Worm (Caenorhabditis elegans) whole organism, L4 larva: ENCODE results near the gene hsp-16.2.

Source experiments
- T26A8.4 ChIP-seq: fragments of 200-800 bp; sonication (Bioruptor generic); IDR thresholded peaks from 2 replicates; pipeline ENCODE4 v1.3.6; 2022; ENCODE audit warnings: missing genetic modification characterization, missing compliant biosample characterization
- Y105C5A.15 ChIP-seq: fragments of 200-800 bp; sonication (Bioruptor generic); IDR thresholded peaks from 2 replicates; pipeline ENCODE4 v1.3.6; 2022; ENCODE audit warnings: missing genetic modification characterization, missing compliant biosample characterization
- Y48G9A.11 ChIP-seq: fragments of 200-800 bp; sonication (Bioruptor generic); IDR thresholded peaks from 2 replicates; pipeline ENCODE4 v1.3.6; 2022; ENCODE audit warnings: missing genetic modification reagents, missing genetic modification characterization, missing compliant biosample characterization
- ZK337.2 ChIP-seq: fragments of 200-800 bp; sonication (Bioruptor generic); IDR thresholded peaks from 2 replicates; pipeline ENCODE4 v1.3.6; 2022; ENCODE audit warnings: missing genetic modification reagents, missing genetic modification characterization, missing compliant biosample characterization
- aly-2 ChIP-seq: sonication (generic microtip); optimal IDR thresholded peaks from 2 replicates; lab custom pipeline; 2018; ENCODE audit warnings: missing biosample characterization, missing genetic modification characterization
- attf-4 ChIP-seq: sonication (generic microtip); optimal IDR thresholded peaks from 3 replicates; lab custom pipeline; 2017; ENCODE audit warnings: missing biosample characterization, missing genetic modification characterization
- ceh-20 ChIP-seq: fragments of 200-800 bp; sonication (Bioruptor generic); IDR thresholded peaks from 2 replicates; pipeline ENCODE4 v1.3.6; 2022; ENCODE audit warnings: missing genetic modification reagents, missing genetic modification characterization, missing compliant biosample characterization
- ctbp-1 ChIP-seq: fragments of 200-800 bp; sonication (Bioruptor generic); IDR thresholded peaks from 2 replicates; pipeline ENCODE4 v1.3.6; 2022; ENCODE audit warnings: missing genetic modification reagents, missing genetic modification characterization, missing compliant biosample characterization
- daf-16 ChIP-seq, 3 experiments: sonication (generic microtip); optimal IDR thresholded peaks; 2 replicates each; lab custom pipeline; 2016 to 2017; ENCODE audit warnings: missing genetic modification characterization in 3 of 3, missing genetic modification reagents in 3 of 3, mild to moderate bottlenecking in 2 of 3, missing compliant biosample characterization in 2 of 3, missing biosample characterization in 1 of 3, moderate library complexity in 1 of 3
- dpl-1 ChIP-seq: fragments of 150-350 bp; optimal IDR thresholded peaks from 2 replicates; lab custom pipeline; 2014; ENCODE audit warnings: missing biosample characterization, missing genetic modification reagents, missing genetic modification characterization
- dve-1 ChIP-seq: sonication (generic microtip); optimal IDR thresholded peaks from 2 replicates; lab custom pipeline; 2017; ENCODE audit warnings: antibody characterized with exemption, mild to moderate bottlenecking, missing genetic modification characterization, missing compliant biosample characterization; ENCODE audit not compliant: insufficient read depth
- fos-1 ChIP-seq: fragments of 150-350 bp; optimal IDR thresholded peaks from 2 replicates; lab custom pipeline; 2014; ENCODE audit warnings: missing biosample characterization, missing genetic modification characterization
- hif-1 ChIP-seq, 2 experiments: sonication (generic microtip); optimal IDR thresholded peaks; 2 replicates each; lab custom pipeline; 2016 to 2017; ENCODE audit warnings: missing compliant biosample characterization in 2 of 2, missing genetic modification characterization in 2 of 2, missing genetic modification reagents in 2 of 2, missing genotype in 2 of 2, mild to moderate bottlenecking in 1 of 2
- hlh-11 ChIP-seq: fragments of 200-800 bp; sonication (Bioruptor generic); optimal IDR thresholded peaks from 2 replicates; lab custom pipeline; 2018; ENCODE audit warnings: mild to moderate bottlenecking, missing genetic modification characterization, missing compliant biosample characterization
- hlh-30 ChIP-seq: sonication (generic microtip); optimal IDR thresholded peaks from 2 replicates; lab custom pipeline; 2017; ENCODE audit warnings: antibody characterized with exemption, mild to moderate bottlenecking, missing genetic modification characterization, missing compliant biosample characterization; ENCODE audit not compliant: insufficient read depth
- lim-7 ChIP-seq: fragments of 200-800 bp; sonication (Bioruptor generic); IDR thresholded peaks from 2 replicates; pipeline ENCODE4 v1.3.6; 2022; ENCODE audit warnings: missing genetic modification characterization, missing compliant biosample characterization
- lin-1 ChIP-seq: fragments of 200-800 bp; sonication (Bioruptor generic); IDR thresholded peaks from 2 replicates; pipeline ENCODE4 v1.3.6; 2022; ENCODE audit warnings: missing genetic modification reagents, missing genetic modification characterization, missing compliant biosample characterization
- lin-38 ChIP-seq: fragments of 200-800 bp; sonication (Bioruptor generic); IDR thresholded peaks from 2 replicates; pipeline ENCODE4 v1.3.6; 2022; ENCODE audit warnings: missing genetic modification reagents, missing genetic modification characterization, missing compliant biosample characterization
- lin-39 ChIP-seq: fragments of 150-350 bp; optimal IDR thresholded peaks from 2 replicates; lab custom pipeline; 2014; ENCODE audit warnings: missing biosample characterization, missing genetic modification reagents, missing genetic modification characterization
- lsy-2 ChIP-seq, 2 experiments: fragments of 150-350 bp in 1 of 2; sonication (generic microtip) in 1 of 2; optimal IDR thresholded peaks; 2 replicates each; lab custom pipeline; 2014 to 2017; ENCODE audit warnings: missing biosample characterization in 2 of 2, missing genetic modification characterization in 2 of 2
- madf-5 ChIP-seq, 2 experiments: fragments of 200-800 bp; sonication (Bioruptor generic); IDR thresholded peaks; 2 replicates each; pipeline ENCODE4 v1.3.6; 2022; ENCODE audit warnings: missing compliant biosample characterization in 2 of 2, missing genetic modification characterization in 2 of 2
- mdl-1 ChIP-seq, 2 experiments: fragments of 150-350 bp in 1 of 2; sonication (generic microtip) in 1 of 2; optimal IDR thresholded peaks; 2 replicates each; lab custom pipeline; 2014 to 2017; ENCODE audit warnings: missing biosample characterization in 2 of 2, missing genetic modification characterization in 2 of 2
- mep-1 ChIP-seq: fragments of 150-350 bp; sonication (generic microtip); optimal IDR thresholded peaks from 3 replicates; lab custom pipeline; 2014; ENCODE audit warnings: missing biosample characterization, missing genetic modification characterization
- mes-2 ChIP-seq: sonication (generic microtip); optimal IDR thresholded peaks from 2 replicates; lab custom pipeline; 2016; ENCODE audit warnings: missing genotype, mild to moderate bottlenecking, missing genetic modification characterization, missing compliant biosample characterization; ENCODE audit not compliant: poor library complexity, severe bottlenecking
- mxl-3 ChIP-seq: fragments of 200-800 bp; sonication (Bioruptor generic); optimal IDR thresholded peaks from 2 replicates; lab custom pipeline; 2018; ENCODE audit warnings: mild to moderate bottlenecking, missing genetic modification characterization, missing compliant biosample characterization
- nhr-102 ChIP-seq: sonication (generic microtip); optimal IDR thresholded peaks from 2 replicates; lab custom pipeline; 2016; ENCODE audit warnings: mild to moderate bottlenecking, missing genetic modification characterization, moderate library complexity, missing compliant biosample characterization
- nhr-11 ChIP-seq: fragments of 150-350 bp; optimal IDR thresholded peaks from 2 replicates; lab custom pipeline; 2014; ENCODE audit warnings: missing biosample characterization, missing genetic modification characterization
- nhr-237 ChIP-seq: sonication (generic microtip); optimal IDR thresholded peaks from 2 replicates; lab custom pipeline; 2017; ENCODE audit warnings: missing biosample characterization, missing genetic modification characterization
- nhr-25 ChIP-seq: sonication (generic microtip); optimal IDR thresholded peaks from 2 replicates; lab custom pipeline; 2017; ENCODE audit warnings: missing genetic modification characterization, mild to moderate bottlenecking, missing compliant biosample characterization, antibody characterized with exemption, moderate library complexity, borderline replicate concordance; ENCODE audit not compliant: insufficient read depth
- nhr-28 ChIP-seq: fragments of 150-350 bp; optimal IDR thresholded peaks from 2 replicates; lab custom pipeline; 2014; ENCODE audit warnings: missing biosample characterization, missing genetic modification characterization
- nhr-41 ChIP-seq: fragments of 200-800 bp; sonication (Bioruptor generic); IDR thresholded peaks from 2 replicates; pipeline ENCODE4 v1.3.6; 2022; ENCODE audit warnings: missing genetic modification reagents, missing genetic modification characterization, missing compliant biosample characterization
- nhr-48 ChIP-seq: sonication (generic microtip); optimal IDR thresholded peaks from 2 replicates; lab custom pipeline; 2016; ENCODE audit warnings: mild to moderate bottlenecking, missing genetic modification characterization, missing compliant biosample characterization
- nhr-6 ChIP-seq: fragments of 150-350 bp; optimal IDR thresholded peaks from 2 replicates; lab custom pipeline; 2014; ENCODE audit warnings: missing biosample characterization, missing genetic modification characterization
- nhr-77 ChIP-seq: fragments of 150-350 bp; optimal IDR thresholded peaks from 2 replicates; lab custom pipeline; 2014; ENCODE audit warnings: missing biosample characterization, missing genetic modification characterization
- set-16 ChIP-seq: fragments of 200-800 bp; sonication (Bioruptor generic); IDR thresholded peaks from 2 replicates; pipeline ENCODE4 v1.3.6; 2022; ENCODE audit warnings: missing genetic modification reagents, missing genetic modification characterization, missing compliant biosample characterization
- snpc-4 ChIP-seq: fragments of 150-350 bp; optimal IDR thresholded peaks from 2 replicates; lab custom pipeline; 2014; ENCODE audit warnings: missing biosample characterization, missing genetic modification characterization
- spr-1 ChIP-seq: sonication (generic microtip); optimal IDR thresholded peaks from 2 replicates; lab custom pipeline; 2016; ENCODE audit warnings: mild to moderate bottlenecking, missing genetic modification characterization, missing compliant biosample characterization
- tag-97 ChIP-seq: fragments of 200-800 bp; sonication (Bioruptor generic); IDR thresholded peaks from 2 replicates; pipeline ENCODE4 v1.3.6; 2022; ENCODE audit warnings: missing genetic modification characterization, missing compliant biosample characterization
- zip-2 ChIP-seq: fragments of 150-350 bp; optimal IDR thresholded peaks from 2 replicates; lab custom pipeline; 2014; ENCODE audit warnings: missing biosample characterization, missing genetic modification characterization

hsp-16.2 gene

DNA sequence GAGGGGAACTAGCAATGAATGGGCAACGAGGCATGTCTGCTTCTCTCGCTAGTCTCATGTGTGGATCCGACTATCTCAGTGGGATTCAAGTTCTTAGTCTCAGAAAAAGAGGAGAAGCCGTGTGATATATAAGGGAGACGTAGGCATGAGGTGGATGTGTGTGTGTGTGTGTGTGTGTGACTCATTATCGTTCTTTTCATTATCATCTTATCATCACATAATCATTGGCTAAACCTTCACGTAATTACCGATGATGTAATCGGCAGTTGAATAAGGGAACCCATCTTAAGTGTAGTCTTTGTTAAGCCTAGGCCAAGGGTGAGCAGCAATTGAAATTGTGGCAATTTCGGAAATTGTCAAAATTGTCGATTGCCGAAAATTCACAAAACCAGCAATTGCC, 25.2 kb upstream of the hsp-16.2 start, which contains the start of gene Y32G9B.1:
TSS of gene Y32G9B.1 (minus strand) at position 101 of the 400 bp plus-strand sequence.
- no peak for TF ChIP-seq ctbp-1 (GFP tag; lab: Robert Waterston, UW)
- TF ChIP-seq set-16: no peak
- TF ChIP-seq lin-39 (tag; lab: Kevin White, UChicago): no peak
- no peak for TF ChIP-seq snpc-4
- peak; percentile 80 for TF ChIP-seq mxl-3 (GFP tag; lab: Kevin White, UChicago)
- no peak for TF ChIP-seq nhr-77 (tag; lab: Kevin White, UChicago)
- TF ChIP-seq nhr-28: peak; percentile 3
- no peak for TF ChIP-seq tag-97 (GFP tag; lab: Robert Waterston, UW)
- no peak for TF ChIP-seq Y48G9A.11
- TF ChIP-seq mdl-1 (tag; optimal IDR thresholded peaks at IDR 0.05; lab: Kevin White, UChicago): peak in 1 of 2 experiments; percentile 20
- TF ChIP-seq aly-2 (tag; lab: Kevin White, UChicago): no peak
- no peak for TF ChIP-seq hlh-11 (tag; lab: Kevin White, UChicago)
- peak; percentile 11 for TF ChIP-seq hlh-30 (tag; lab: Kevin White, UChicago)
- no peak for TF ChIP-seq nhr-41 (GFP tag; lab: Robert Waterston, UW)
- no peak for TF ChIP-seq nhr-237 (tag; lab: Kevin White, UChicago)
- TF ChIP-seq attf-4: no peak
- TF ChIP-seq zip-2 (tag; lab: Kevin White, UChicago): no peak
- TF ChIP-seq fos-1: no peak
- no peak for TF ChIP-seq nhr-102 (tag; lab: Kevin White, UChicago)

DNA sequence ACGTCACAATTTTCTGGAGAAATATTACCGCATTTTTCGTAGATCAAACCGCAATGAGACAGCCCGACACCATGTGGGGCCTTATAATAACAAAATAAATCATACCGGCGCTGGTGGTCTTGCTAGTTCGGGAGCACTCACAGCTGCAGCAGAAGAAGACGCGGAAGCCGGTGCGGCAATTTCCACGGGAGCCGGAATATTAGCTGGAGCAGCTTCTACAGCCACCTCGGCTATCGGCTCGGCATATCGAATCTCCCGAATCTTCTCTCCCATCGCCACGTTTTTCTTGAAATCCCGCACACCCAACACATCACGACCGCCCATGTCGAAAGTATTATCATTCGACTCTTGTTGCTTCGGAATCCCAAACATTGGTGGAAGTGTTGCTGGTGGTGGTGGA, 19.8 kb upstream of the hsp-16.2 start:
- TF ChIP-seq spr-1 (no peak), ZK337.2 (0 out of 2 replicates have a peak, but pooled peaks have one; percentile 14), nhr-6 (no peak), nhr-48 (no peak), aly-2 (tag; lab: Kevin White, UChicago) (no peak), Y105C5A.15 (GFP tag; lab: Robert Waterston, UW) (no peak), dve-1 (tag; lab: Kevin White, UChicago) (no peak), nhr-28 (no peak), mes-2 (tag; lab: Kevin White, UChicago) (no peak), set-16 (peak; percentile 58; the same call in 1 of the 2 replicates), nhr-25 (tag; lab: Kevin White, UChicago) (no peak)

DNA sequence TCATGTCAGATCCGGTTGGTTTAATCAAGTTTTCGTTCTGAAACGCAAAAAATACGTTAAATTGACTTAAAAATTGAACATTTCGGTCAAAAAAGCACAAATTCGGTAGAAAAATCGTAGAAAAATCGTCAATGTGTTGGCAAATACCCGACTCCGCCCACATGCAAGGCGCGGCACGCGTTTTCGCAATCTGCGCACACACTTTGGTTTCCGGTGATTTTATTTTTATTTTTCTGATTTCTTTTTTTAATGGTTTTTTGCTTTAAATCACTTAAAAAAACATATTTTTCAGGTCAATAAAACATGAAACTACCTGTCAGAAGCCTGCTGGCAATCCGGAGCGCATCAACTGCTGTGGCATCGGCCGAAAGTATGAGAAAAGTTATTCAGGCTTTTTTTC, 16.5 kb upstream of the hsp-16.2 start, which contains the start of the genes gly-7 and mrpl-39:
TSS of gene gly-7 (minus strand) at position 37 of the 400 bp plus-strand sequence.
TSS of gene mrpl-39 (plus strand) at position 293 of the 400 bp plus-strand sequence.
- TF ChIP-seq lsy-2 (tag; optimal IDR thresholded peaks at IDR 0.05; lab: Kevin White, UChicago): peak in 1 of 2 experiments; percentile 50
- peak; percentile 76 for TF ChIP-seq mes-2 (tag; lab: Kevin White, UChicago)
- no peak for TF ChIP-seq madf-5 (GFP tag; IDR thresholded peaks at IDR 0.05; lab: Robert Waterston, UW)
- TF ChIP-seq lim-7 (GFP tag; lab: Robert Waterston, UW): no peak
- no peak for TF ChIP-seq nhr-11
- peak; percentile 11 for TF ChIP-seq mep-1 (tag; lab: Kevin White, UChicago)
- peak; percentile 97 for TF ChIP-seq lin-1
- TF ChIP-seq daf-16 (GFP tag; optimal IDR thresholded peaks at IDR 0.05; lab: Kevin White, UChicago): no peak
- peak; percentile 26 for TF ChIP-seq daf-16 (tag; optimal IDR thresholded peaks at IDR 0.05; lab: Kevin White, UChicago)
- TF ChIP-seq T26A8.4: no peak
- TF ChIP-seq ceh-20 (GFP tag; lab: Robert Waterston, UW): no peak
- TF ChIP-seq lin-38 (GFP tag; lab: Robert Waterston, UW): peak; percentile 38; the same call in 1 of the 2 replicates
- peak; percentile 45 for TF ChIP-seq dpl-1
- peak in 1 of 2 experiments; percentile 9 for TF ChIP-seq hif-1 (tag; optimal IDR thresholded peaks at IDR 0.05; lab: Kevin White, UChicago)
